Worm (Caenorhabditis elegans) whole organism, L1 larva: ENCODE data around the gene F57H12.5.

Experiments used
- C04F5.9 ChIP-seq: sonication (generic microtip); optimal IDR thresholded peaks from 2 replicates; lab custom pipeline; 2016; ENCODE audit warnings: missing genetic modification characterization, missing compliant biosample characterization
- C34B4.2 ChIP-seq: sonication (generic microtip); optimal IDR thresholded peaks from 2 replicates; lab custom pipeline; 2017; ENCODE audit warnings: mild to moderate bottlenecking, missing genetic modification characterization, missing compliant biosample characterization
- Y116A8C.19 ChIP-seq: sonication (generic microtip); optimal IDR thresholded peaks from 2 replicates; lab custom pipeline; 2016; ENCODE audit warnings: missing compliant biosample characterization, missing genetic modification characterization, borderline replicate concordance
- aly-2 ChIP-seq: fragments of 150-350 bp; optimal IDR thresholded peaks from 2 replicates; lab custom pipeline; 2014; ENCODE audit warnings: missing biosample characterization, missing genetic modification characterization
- ceh-82 ChIP-seq, 3 experiments: fragments of 150-350 bp in 1 of 3; sonication (generic microtip) in 2 of 3; optimal IDR thresholded peaks; 2 replicates each; lab custom pipeline; 2014 to 2017; ENCODE audit warnings: missing biosample characterization in 3 of 3, missing genetic modification characterization in 3 of 3
- dsc-1 ChIP-seq: sonication (generic microtip); optimal IDR thresholded peaks from 2 replicates; lab custom pipeline; 2016; ENCODE audit warnings: mild to moderate bottlenecking, missing genetic modification characterization, missing compliant biosample characterization
- egl-27 ChIP-seq, 2 experiments: fragments of 150-350 bp in 1 of 2; sonication (generic microtip); optimal IDR thresholded peaks; 3 replicates each; lab custom pipeline; 2017 to 2018; ENCODE audit warnings: missing biosample characterization in 2 of 2, missing genetic modification characterization in 2 of 2, missing genetic modification reagents in 2 of 2
- elt-2 ChIP-seq: sonication (generic microtip); optimal IDR thresholded peaks from 2 replicates; lab custom pipeline; 2016; ENCODE audit warnings: missing genetic modification characterization, mild to moderate bottlenecking, inconsistent platforms, missing compliant biosample characterization, missing genetic modification reagents
- elt-3 ChIP-seq, 6 experiments: fragments of 150-350 bp in 1 of 6; sonication (generic microtip); optimal IDR thresholded peaks; 2 replicates each; lab custom pipeline; 2017 to 2018; ENCODE audit warnings: missing biosample characterization in 6 of 6, missing genetic modification characterization in 6 of 6, inconsistent platforms in 1 of 6
- ets-5 ChIP-seq: fragments of 200-800 bp; sonication (Bioruptor generic); IDR thresholded peaks from 2 replicates; pipeline ENCODE4 v1.3.6; 2022; ENCODE audit warnings: missing genetic modification characterization, missing compliant biosample characterization
- fkh-10 ChIP-seq: sonication (generic microtip); optimal IDR thresholded peaks from 2 replicates; lab custom pipeline; 2017; ENCODE audit warnings: missing biosample characterization, missing genetic modification reagents, missing genetic modification characterization
- fos-1 ChIP-seq: fragments of 150-350 bp; optimal IDR thresholded peaks from 2 replicates; lab custom pipeline; 2014; ENCODE audit warnings: missing biosample characterization, missing genetic modification characterization
- hlh-17 ChIP-seq: fragments of 200-800 bp; sonication (Bioruptor generic); optimal IDR thresholded peaks from 2 replicates; lab custom pipeline; 2018; ENCODE audit warnings: missing genetic modification characterization, mild to moderate bottlenecking, missing compliant biosample characterization, moderate library complexity, borderline replicate concordance
- hlh-4 ChIP-seq: sonication (generic microtip); optimal IDR thresholded peaks from 2 replicates; lab custom pipeline; 2016; ENCODE audit warnings: mild to moderate bottlenecking, missing genetic modification characterization, missing compliant biosample characterization
- hpl-2 ChIP-seq: fragments of 150-350 bp; optimal IDR thresholded peaks from 2 replicates; lab custom pipeline; 2014; ENCODE audit warnings: missing biosample characterization, missing genetic modification reagents, missing genetic modification characterization
- irx-1 ChIP-seq: sonication (generic microtip); optimal IDR thresholded peaks from 2 replicates; lab custom pipeline; 2016; ENCODE audit warnings: missing genetic modification characterization, missing compliant biosample characterization
- jun-1 ChIP-seq: fragments of 150-350 bp; optimal IDR thresholded peaks from 2 replicates; lab custom pipeline; 2014; ENCODE audit warnings: missing biosample characterization, missing genetic modification reagents, missing genetic modification characterization
- lin-13 ChIP-seq: fragments of 150-350 bp; optimal IDR thresholded peaks from 2 replicates; lab custom pipeline; 2014; ENCODE audit warnings: missing biosample characterization, missing genetic modification reagents, missing genetic modification characterization
- lin-15B ChIP-seq: fragments of 150-350 bp; sonication (generic microtip); optimal IDR thresholded peaks from 3 replicates; lab custom pipeline; 2014; ENCODE audit warnings: missing biosample characterization, missing genetic modification characterization
- lsy-2 ChIP-seq, 2 experiments: fragments of 150-350 bp; optimal IDR thresholded peaks; 2 replicates each; lab custom pipeline; 2014; ENCODE audit warnings: missing biosample characterization in 2 of 2, missing genetic modification characterization in 2 of 2
- mab-9 ChIP-seq: fragments of 200-800 bp; sonication (Bioruptor generic); IDR thresholded peaks from 2 replicates; pipeline ENCODE4 v1.3.6; 2022; ENCODE audit warnings: missing genetic modification reagents, missing genetic modification characterization, missing compliant biosample characterization
- mef-2 ChIP-seq: fragments of 150-350 bp; optimal IDR thresholded peaks from 2 replicates; lab custom pipeline; 2014; ENCODE audit warnings: missing biosample characterization, missing genetic modification characterization
- mep-1 ChIP-seq: fragments of 150-350 bp; optimal IDR thresholded peaks from 2 replicates; lab custom pipeline; 2014; ENCODE audit warnings: missing biosample characterization, missing genetic modification characterization
- nhr-12 ChIP-seq: sonication (generic microtip); optimal IDR thresholded peaks from 2 replicates; lab custom pipeline; 2017; ENCODE audit warnings: missing biosample characterization, missing genetic modification characterization
- nhr-19 ChIP-seq: fragments of 200-800 bp; sonication (Bioruptor generic); conservative IDR thresholded peaks from 2 replicates; pipeline ENCODE4 v1.3.6; 2022; ENCODE audit warnings: missing genetic modification characterization, missing compliant biosample characterization
- nhr-20 ChIP-seq: sonication (generic microtip); optimal IDR thresholded peaks from 2 replicates; lab custom pipeline; 2016; ENCODE audit warnings: mild to moderate bottlenecking, missing genetic modification characterization, missing compliant biosample characterization
- nhr-237 ChIP-seq: fragments of 150-350 bp; optimal IDR thresholded peaks from 2 replicates; lab custom pipeline; 2014; ENCODE audit warnings: missing biosample characterization, missing genetic modification characterization
- nhr-28 ChIP-seq: fragments of 150-350 bp; optimal IDR thresholded peaks from 2 replicates; lab custom pipeline; 2014; ENCODE audit warnings: missing biosample characterization, missing genetic modification characterization
- nhr-47 ChIP-seq: sonication (generic microtip); optimal IDR thresholded peaks from 2 replicates; lab custom pipeline; 2016; ENCODE audit warnings: mild to moderate bottlenecking, missing genetic modification characterization, moderate library complexity, missing compliant biosample characterization
- nhr-76 ChIP-seq: sonication (generic microtip); optimal IDR thresholded peaks from 2 replicates; lab custom pipeline; 2017; ENCODE audit warnings: missing biosample characterization, missing genetic modification characterization
- nhr-90 ChIP-seq: sonication (generic microtip); optimal IDR thresholded peaks from 2 replicates; lab custom pipeline; 2016; ENCODE audit warnings: mild to moderate bottlenecking, missing genetic modification characterization, missing compliant biosample characterization; ENCODE audit not compliant: poor library complexity
- pqm-1 ChIP-seq: sonication (generic microtip); optimal IDR thresholded peaks from 3 replicates; lab custom pipeline; 2017; ENCODE audit warnings: missing biosample characterization, missing genetic modification characterization
- snu-23 ChIP-seq: sonication (generic microtip); optimal IDR thresholded peaks from 2 replicates; lab custom pipeline; 2016; ENCODE audit warnings: missing genetic modification characterization, missing compliant biosample characterization
- swsn-7 ChIP-seq: sonication (generic microtip); optimal IDR thresholded peaks from 2 replicates; lab custom pipeline; 2016; ENCODE audit warnings: missing genetic modification characterization, missing compliant biosample characterization
- tbx-2 ChIP-seq: sonication (generic microtip); optimal IDR thresholded peaks from 2 replicates; lab custom pipeline; 2016; ENCODE audit warnings: missing genetic modification characterization, missing compliant biosample characterization
- tlp-1 ChIP-seq: fragments of 150-350 bp; optimal IDR thresholded peaks from 2 replicates; lab custom pipeline; 2014; ENCODE audit warnings: missing biosample characterization, missing genetic modification characterization
- unc-130 ChIP-seq: fragments of 150-350 bp; optimal IDR thresholded peaks from 2 replicates; lab custom pipeline; 2017; ENCODE audit warnings: missing biosample characterization, missing genetic modification characterization, inconsistent platforms
- unc-98 ChIP-seq: fragments of 200-800 bp; sonication (Bioruptor generic); IDR thresholded peaks from 2 replicates; pipeline ENCODE4 v1.3.6; 2022; ENCODE audit warnings: missing genetic modification characterization, missing compliant biosample characterization
- vab-15 ChIP-seq: sonication (generic microtip); optimal IDR thresholded peaks from 2 replicates; lab custom pipeline; 2017; ENCODE audit warnings: missing genotype, mild to moderate bottlenecking, missing genetic modification characterization, missing compliant biosample characterization
- zag-1 ChIP-seq: fragments of 150-350 bp; optimal IDR thresholded peaks from 2 replicates; lab custom pipeline; 2014; ENCODE audit warnings: missing biosample characterization, missing genetic modification characterization
- zip-4 ChIP-seq: fragments of 200-800 bp; sonication (Bioruptor generic); optimal IDR thresholded peaks from 2 replicates; lab custom pipeline; 2018; ENCODE audit warnings: mild to moderate bottlenecking, missing genetic modification characterization, moderate library complexity, missing compliant biosample characterization
- ztf-11 ChIP-seq, 2 experiments: sonication (generic microtip); optimal IDR thresholded peaks; 2 replicates each; lab custom pipeline; 2016 to 2017; ENCODE audit warnings: missing genetic modification characterization in 2 of 2, missing biosample characterization in 1 of 2, missing compliant biosample characterization in 1 of 2

Gene F57H12.5

DNA sequence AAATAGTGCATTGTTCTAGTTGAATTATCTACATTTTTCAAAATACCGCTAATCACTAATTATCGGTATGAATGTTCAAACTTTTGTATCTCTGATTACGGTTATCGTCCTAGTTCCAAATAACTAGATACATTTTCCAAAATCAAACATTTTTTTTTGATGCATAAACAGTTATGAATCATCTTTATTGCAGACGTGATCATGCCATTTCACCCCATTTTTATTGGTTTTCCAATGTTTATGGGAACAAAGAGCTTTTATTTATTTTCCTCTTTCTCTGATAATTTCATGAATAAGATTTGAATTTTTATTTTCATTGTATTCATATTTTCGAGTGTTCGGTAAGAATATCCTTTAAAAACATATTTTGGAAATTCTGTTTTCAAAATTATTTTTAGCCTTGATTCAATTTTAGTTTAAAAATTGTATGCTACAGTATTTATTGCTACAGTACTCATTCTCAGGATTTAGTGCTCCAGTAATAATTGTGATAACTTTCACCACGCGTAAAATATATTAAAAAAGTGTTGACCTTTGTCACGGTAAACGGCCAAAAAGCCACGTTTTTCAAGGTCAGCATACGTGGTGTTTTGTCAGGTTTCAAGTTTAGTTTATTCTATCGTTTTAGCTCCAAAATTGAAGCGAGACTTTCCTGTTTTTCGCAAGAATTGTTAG is 10.3 kb upstream of the F57H12.5 start, which contains the start of gene csr-1:
csr-1 (plus strand) TSS at position 625 of the 675 bp plus-strand sequence.
- TF ChIP-seq ceh-82 (tag; optimal IDR thresholded peaks at IDR 0.05; lab: Kevin White, UChicago), result no peak
- no peak for TF ChIP-seq lin-13 (GFP tag; lab: Kevin White, UChicago)
- TF ChIP-seq nhr-47 (tag; lab: Kevin White, UChicago), result no peak
- TF ChIP-seq fos-1 (tag; lab: Kevin White, UChicago), result no peak
- no peak for TF ChIP-seq nhr-20 (tag; lab: Kevin White, UChicago)
- TF ChIP-seq nhr-90 (tag; lab: Kevin White, UChicago), result no peak
- no peak for TF ChIP-seq lsy-2 (tag; optimal IDR thresholded peaks at IDR 0.05; lab: Kevin White, UChicago)
- no peak for TF ChIP-seq tbx-2 (tag; lab: Kevin White, UChicago)
- no peak for TF ChIP-seq elt-3 (tag; optimal IDR thresholded peaks at IDR 0.05; lab: Kevin White, UChicago)
- TF ChIP-seq mep-1 (tag; lab: Kevin White, UChicago), result no peak
- TF ChIP-seq hlh-17 (GFP tag; lab: Kevin White, UChicago), result no peak
- TF ChIP-seq unc-130 (tag; lab: Kevin White, UChicago), result no peak

ce11 chrIV:7957504-7957903 is 9.6 kb upstream of the F57H12.5 start, which contains the start of gene frpr-10:
frpr-10 (plus strand) TSS chrIV:7957804.
- TF ChIP-seq aly-2 (tag; lab: Kevin White, UChicago) (no peak), nhr-237 (no peak), elt-2 (tag; lab: Kevin White, UChicago) (no peak), ztf-11 (tag; optimal IDR thresholded peaks at IDR 0.05; lab: Kevin White, UChicago) (no peak), nhr-76 (tag; lab: Kevin White, UChicago) (no peak), hlh-17 (GFP tag; lab: Kevin White, UChicago) (no peak), nhr-12 (tag; lab: Kevin White, UChicago) (no peak), snu-23 (no peak), lsy-2 (tag; optimal IDR thresholded peaks at IDR 0.05; lab: Kevin White, UChicago) (no peak), tlp-1 (tag; lab: Kevin White, UChicago) (no peak), mab-9 (GFP tag; lab: Robert Waterston, UW) (no peak), vab-15 (tag; lab: Kevin White, UChicago) (no peak), irx-1 (tag; lab: Kevin White, UChicago) (no peak), fkh-10 (GFP tag; lab: Kevin White, UChicago) (no peak)

DNA sequence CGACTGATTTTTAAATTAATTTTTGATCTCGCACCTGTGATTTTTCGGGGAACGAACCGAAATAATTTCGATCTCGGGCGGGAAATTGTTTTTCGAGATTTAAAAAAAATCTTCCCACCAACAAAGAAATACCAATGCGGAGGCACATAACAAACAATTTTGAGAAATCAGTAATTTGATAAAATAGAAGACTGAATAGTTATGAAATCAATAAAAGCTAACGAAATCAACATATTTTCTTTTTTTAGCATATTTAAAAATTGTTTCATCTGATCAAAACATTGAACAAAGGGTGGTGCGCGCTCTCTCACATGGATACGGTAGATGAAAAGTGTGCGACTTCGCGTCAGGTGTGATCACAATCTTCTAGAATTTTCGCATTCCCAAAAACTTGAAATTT is 9.0 kb upstream of the F57H12.5 start:
- no peak for TF ChIP-seq swsn-7
- no peak for TF ChIP-seq nhr-19
- TF ChIP-seq jun-1, result no peak
- no peak for TF ChIP-seq zag-1 (tag; lab: Kevin White, UChicago)
- no peak for TF ChIP-seq egl-27 (tag; optimal IDR thresholded peaks at IDR 0.05; lab: Kevin White, UChicago)
- TF ChIP-seq nhr-28 (tag; lab: Kevin White, UChicago), result no peak
- no peak for TF ChIP-seq dsc-1 (tag; lab: Kevin White, UChicago)
- no peak for TF ChIP-seq hlh-17 (GFP tag; lab: Kevin White, UChicago)
- TF ChIP-seq elt-2 (tag; lab: Kevin White, UChicago), result no peak
- TF ChIP-seq Y116A8C.19 (tag; lab: Kevin White, UChicago), result no peak
- no peak for TF ChIP-seq elt-3 (tag; optimal IDR thresholded peaks at IDR 0.05; lab: Kevin White, UChicago)
- TF ChIP-seq ztf-11 (tag; optimal IDR thresholded peaks at IDR 0.05; lab: Kevin White, UChicago), result no peak
- no peak for TF ChIP-seq pqm-1
- TF ChIP-seq hpl-2, result no peak

DNA sequence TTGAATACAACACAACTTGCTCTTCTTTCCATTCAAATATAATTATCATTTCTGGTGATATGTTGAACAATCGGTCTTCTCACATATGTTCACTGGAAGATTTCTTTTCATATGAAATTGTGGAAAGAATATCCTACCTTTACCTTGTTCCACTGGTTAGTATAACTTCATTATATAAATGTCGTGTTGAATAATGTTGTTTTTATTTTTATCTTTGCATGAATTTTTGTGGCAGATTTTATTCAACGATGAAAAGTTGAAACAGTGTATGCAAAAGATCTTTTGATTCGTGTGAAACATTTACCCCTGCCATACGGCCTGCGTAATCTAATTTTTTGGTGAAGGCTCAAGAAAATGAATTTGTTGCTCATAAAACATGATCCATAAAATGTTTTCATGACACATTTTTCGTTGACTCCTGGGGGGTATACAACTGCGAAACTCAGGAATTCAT is 5.2 kb upstream of the F57H12.5 start:
- no peak for TF ChIP-seq mab-9 (GFP tag; lab: Robert Waterston, UW)
- TF ChIP-seq ets-5 (GFP tag; lab: Robert Waterston, UW), result no peak
- no peak for TF ChIP-seq Y116A8C.19 (tag; lab: Kevin White, UChicago)
- no peak for TF ChIP-seq zip-4 (GFP tag; lab: Kevin White, UChicago)
- no peak for TF ChIP-seq vab-15 (tag; lab: Kevin White, UChicago)
- no peak for TF ChIP-seq mef-2 (tag; lab: Kevin White, UChicago)
- no peak for TF ChIP-seq C34B4.2 (tag; lab: Kevin White, UChicago)
- no peak for TF ChIP-seq C04F5.9
- no peak for TF ChIP-seq lin-15B
- TF ChIP-seq hlh-4 (tag; lab: Kevin White, UChicago), result no peak
- no peak for TF ChIP-seq nhr-47 (tag; lab: Kevin White, UChicago)
- TF ChIP-seq unc-98, result no peak
- TF ChIP-seq snu-23, result no peak
- TF ChIP-seq, all 84 proteins: peak for 0
